Worm (Caenorhabditis elegans) whole organism, L4 larva: ENCODE data around the gene C01B10.9.
"Not testable (repeated sequence)": the region's sequence is repeated elsewhere in the genome, so short reads cannot be mapped to it uniquely, and the experiment has no call there.

Experiments used
- D1046.2 ChIP-seq: fragments of 200-800 bp; sonication (Bioruptor generic); IDR thresholded peaks from 2 replicates; pipeline ENCODE4 v1.3.6; 2022; ENCODE audit warnings: missing genetic modification characterization, missing compliant biosample characterization
- F44E2.7 ChIP-seq: fragments of 200-800 bp; sonication (Bioruptor generic); IDR thresholded peaks from 2 replicates; pipeline ENCODE4 v2.1.2; 2022; ENCODE audit warnings: missing genetic modification characterization, missing compliant biosample characterization
- Y75B8A.6 ChIP-seq: fragments of 200-800 bp; sonication (Bioruptor generic); IDR thresholded peaks from 2 replicates; pipeline ENCODE4 v1.3.6; 2022; ENCODE audit warnings: missing genetic modification reagents, missing genetic modification characterization, missing compliant biosample characterization
- aha-1 ChIP-seq: fragments of 150-350 bp; peaks from one replicate; lab custom pipeline; 2014; ENCODE audit warnings: missing biosample characterization, missing genetic modification characterization
- ceh-32 ChIP-seq: sonication (generic microtip); optimal IDR thresholded peaks from 2 replicates; lab custom pipeline; 2016; ENCODE audit warnings: mild to moderate bottlenecking, missing genetic modification characterization, missing compliant biosample characterization; ENCODE audit not compliant: poor library complexity
- ceh-62 ChIP-seq: sonication (generic microtip); optimal IDR thresholded peaks from 2 replicates; lab custom pipeline; 2017; ENCODE audit warnings: missing biosample characterization, missing genetic modification characterization
- ceh-82 ChIP-seq: sonication (generic microtip); optimal IDR thresholded peaks from 2 replicates; lab custom pipeline; 2017; ENCODE audit warnings: missing biosample characterization, missing genetic modification characterization
- daf-16 ChIP-seq, 3 experiments: sonication (generic microtip); optimal IDR thresholded peaks; 2 replicates each; lab custom pipeline; 2016 to 2017; ENCODE audit warnings: missing genetic modification characterization in 3 of 3, missing genetic modification reagents in 3 of 3, mild to moderate bottlenecking in 2 of 3, missing compliant biosample characterization in 2 of 3, missing biosample characterization in 1 of 3, moderate library complexity in 1 of 3
- dmd-6 ChIP-seq: fragments of 200-800 bp; sonication (Bioruptor generic); IDR thresholded peaks from 2 replicates; pipeline ENCODE4 v1.3.6; 2022; ENCODE audit warnings: missing genetic modification reagents, missing genetic modification characterization, missing compliant biosample characterization
- egl-27 ChIP-seq: sonication (generic microtip); optimal IDR thresholded peaks from 3 replicates; lab custom pipeline; 2017; ENCODE audit warnings: missing biosample characterization, missing genetic modification reagents, missing genetic modification characterization
- lin-13 ChIP-seq: fragments of 150-350 bp; optimal IDR thresholded peaks from 2 replicates; lab custom pipeline; 2014; ENCODE audit warnings: missing biosample characterization, missing genetic modification reagents, missing genetic modification characterization
- lin-38 ChIP-seq: fragments of 200-800 bp; sonication (Bioruptor generic); IDR thresholded peaks from 2 replicates; pipeline ENCODE4 v1.3.6; 2022; ENCODE audit warnings: missing genetic modification reagents, missing genetic modification characterization, missing compliant biosample characterization
- mxl-2 ChIP-seq: fragments of 200-800 bp; sonication (Bioruptor generic); conservative IDR thresholded peaks from 2 replicates; pipeline ENCODE4 v1.3.6; 2022; ENCODE audit warnings: missing genetic modification reagents, missing genetic modification characterization, missing compliant biosample characterization
- nhr-10 ChIP-seq: fragments of 150-350 bp; optimal IDR thresholded peaks from 2 replicates; lab custom pipeline; 2014; ENCODE audit warnings: missing biosample characterization, missing genetic modification characterization
- nhr-28 ChIP-seq: fragments of 150-350 bp; optimal IDR thresholded peaks from 2 replicates; lab custom pipeline; 2014; ENCODE audit warnings: missing biosample characterization, missing genetic modification characterization
- nhr-42 ChIP-seq: fragments of 200-800 bp; sonication (Bioruptor generic); IDR thresholded peaks from 2 replicates; pipeline ENCODE4 v1.3.6; 2022; ENCODE audit warnings: missing genetic modification characterization, missing compliant biosample characterization
- nhr-76 ChIP-seq: fragments of 150-350 bp; optimal IDR thresholded peaks from 2 replicates; lab custom pipeline; 2014; ENCODE audit warnings: missing biosample characterization, missing genetic modification characterization
- php-3 ChIP-seq: fragments of 200-800 bp; sonication (Bioruptor generic); IDR thresholded peaks from 2 replicates; pipeline ENCODE4 v1.3.6; 2022; ENCODE audit warnings: missing genetic modification reagents, missing genetic modification characterization, missing compliant biosample characterization
- pqm-1 ChIP-seq: sonication (generic microtip); optimal IDR thresholded peaks from 2 replicates; lab custom pipeline; 2017; ENCODE audit warnings: missing biosample characterization, missing genetic modification characterization
- sdz-12 ChIP-seq: fragments of 200-800 bp; sonication (Bioruptor generic); optimal IDR thresholded peaks from 2 replicates; lab custom pipeline; 2018; ENCODE audit warnings: mild to moderate bottlenecking, missing genetic modification characterization, missing compliant biosample characterization
- snpc-1.2 ChIP-seq: fragments of 200-800 bp; sonication (Bioruptor generic); IDR thresholded peaks from 2 replicates; pipeline ENCODE4 v1.3.6; 2022; ENCODE audit warnings: missing genetic modification reagents, missing genetic modification characterization, missing compliant biosample characterization
- unc-130 ChIP-seq: sonication (generic microtip); optimal IDR thresholded peaks from 2 replicates; lab custom pipeline; 2016; ENCODE audit warnings: missing genetic modification reagents, missing genetic modification characterization, missing compliant biosample characterization
- unc-62 ChIP-seq, 3 experiments: fragments of 150-350 bp in 1 of 3; sonication (generic microtip); optimal IDR thresholded peaks in 2 of 3; peaks in 1 of 3; 1 replicate in 1 of 3; 2 replicates in 2 of 3; lab custom pipeline; 2014 to 2017; ENCODE audit warnings: missing biosample characterization in 3 of 3, missing genetic modification characterization in 3 of 3, missing genetic modification reagents in 3 of 3, missing genotype in 1 of 3
- zfp-3 ChIP-seq: fragments of 200-800 bp; sonication (Bioruptor generic); conservative IDR thresholded peaks from 2 replicates; pipeline ENCODE4 v1.3.6; 2022; ENCODE audit warnings: missing genetic modification reagents, missing genetic modification characterization, missing compliant biosample characterization

C01B10.9 gene

ce11 chrIV:6585397-6585921 lies 46.6 kb upstream of the C01B10.9 start, which contains the start of the genes F38A5.2 and dnj-11 (continued):
- TF ChIP-seq dmd-6 (peak; percentile 34; the same call in 1 of the 2 replicates), Y75B8A.6 (GFP tag; lab: Robert Waterston, UW) (no peak), ceh-32 (tag; lab: Kevin White, UChicago) (no peak)

ce11 chrIV:6588080-6588613 lies 43.9 kb upstream of the C01B10.9 start:
- no peak for TF ChIP-seq nhr-10 (tag; lab: Kevin White, UChicago)
- no peak for TF ChIP-seq egl-27 (tag; lab: Kevin White, UChicago)
- TF ChIP-seq lin-38 (GFP tag; lab: Robert Waterston, UW), result 0 out of 2 replicates have a peak, but pooled peaks have one; percentile 14
- peak; percentile 51; the same call in 1 of the 2 replicates for TF ChIP-seq snpc-1.2 (GFP tag; lab: Robert Waterston, UW)

- TF ChIP-seq pqm-1, result peak; percentile 80
- peak; percentile 73 for TF ChIP-seq dmd-6
- TF ChIP-seq daf-16 (GFP tag; optimal IDR thresholded peaks at IDR 0.05; lab: Kevin White, UChicago), result no peak
- peak; percentile 33 for TF ChIP-seq daf-16 (tag; optimal IDR thresholded peaks at IDR 0.05; lab: Kevin White, UChicago)
- no peak for TF ChIP-seq sdz-12 (GFP tag; lab: Kevin White, UChicago)
- peak; percentile 50 for TF ChIP-seq nhr-28 (tag; lab: Kevin White, UChicago)
- peak; percentile 65 for TF ChIP-seq php-3 (GFP tag; lab: Robert Waterston, UW)
Observed at ce11 chrIV:6590029-6590428, 42.0 kb upstream of the C01B10.9 start, which contains the start of the genes lec-11 and irld-7. TSS of gene lec-11 (minus strand) at chrIV:6590154. TSS of gene irld-7 (plus strand) at chrIV:6590360.

ce11 chrIV:6591010-6591746 lies 40.8 kb upstream of the C01B10.9 start, which contains the start of the genes nspb-1 and nspb-2:
TSS of gene nspb-1 (minus strand) at chrIV:6591110.
TSS of gene nspb-2 (plus strand) at chrIV:6591696.
- not testable (repeated sequence) for TF ChIP-seq D1046.2; nhr-42 (GFP tag; lab: Robert Waterston, UW); zfp-3 (GFP tag; lab: Robert Waterston, UW)

ce11 chrIV:6594871-6595270 lies 37.2 kb upstream of the C01B10.9 start, which contains the start of gene nspb-3:
TSS of gene nspb-3 (minus strand) at chrIV:6594971.
- not testable (repeated sequence) for TF ChIP-seq ceh-62; unc-130 (GFP tag; lab: Kevin White, UChicago); ceh-82 (tag; lab: Kevin White, UChicago)

ce11 chrIV:6595912-6596311 lies 36.1 kb upstream of the C01B10.9 start, which contains the start of gene F38A5.22:
TSS of gene F38A5.22 (minus strand) at chrIV:6595940.
- TF ChIP-seq mxl-2 (GFP tag; lab: Robert Waterston, UW) (no peak), unc-62 (GFP tag; optimal IDR thresholded peaks at IDR 0.05 in 1 of 2; lab: Kevin White, UChicago) (peak in 1 of 2 experiments; percentile 95), unc-62 (tag; optimal IDR thresholded peaks at IDR 0.05; lab: Kevin White, UChicago) (no peak)

ce11 chrIV:6597298-6597697 lies 34.7 kb upstream of the C01B10.9 start, which contains the start of gene F38A5.6:
TSS of gene F38A5.6 (minus strand) at chrIV:6597398.
- TF ChIP-seq nhr-76 (tag; lab: Kevin White, UChicago) (no peak), aha-1 (tag; lab: Kevin White, UChicago) (peak; percentile 22)

- not testable (repeated sequence) for TF ChIP-seq daf-16 (GFP tag; optimal IDR thresholded peaks at IDR 0.05; lab: Kevin White, UChicago); daf-16 (tag; optimal IDR thresholded peaks at IDR 0.05; lab: Kevin White, UChicago); F44E2.7; lin-13 (GFP tag; lab: Kevin White, UChicago)
Observed at ce11 chrIV:6597918-6598317, 34.1 kb upstream of the C01B10.9 start, which contains the start of gene nspb-4. TSS of gene nspb-4 (plus strand) at chrIV:6598218.
